Worm (Caenorhabditis elegans): ENCODE data around the gene npr-35.

DNA sequence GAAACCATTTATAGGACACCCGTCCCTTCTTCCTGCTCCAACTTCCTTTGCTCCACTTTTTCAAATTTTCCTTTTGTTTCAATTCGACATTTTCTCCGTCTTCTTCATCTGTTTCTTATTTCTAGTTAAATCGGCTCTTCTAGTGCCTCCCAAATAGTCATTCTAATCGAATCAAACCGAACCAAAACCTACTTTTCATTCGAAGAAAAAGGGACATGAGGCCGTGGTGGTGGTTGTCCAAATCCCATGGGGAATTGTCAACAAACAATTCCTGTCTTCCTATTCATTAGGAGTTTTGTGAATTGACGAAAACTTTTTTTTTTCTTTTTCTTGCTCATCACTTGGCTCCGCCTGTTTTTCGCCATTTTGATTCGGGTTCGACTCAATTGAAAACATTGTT lies 7.0 kb upstream of the npr-35 start:
- no peak for TF ChIP-seq odd-2 (tag; optimal IDR thresholded peaks at IDR 0.05)
- TF ChIP-seq ets-4 (tag; optimal IDR thresholded peaks at IDR 0.05), result no peak
- no peak for TF ChIP-seq ceh-19 (GFP tag; optimal IDR thresholded peaks at IDR 0.05)
- TF ChIP-seq che-1 (tag; optimal IDR thresholded peaks at IDR 0.05), result no peak
- no peak for TF ChIP-seq pqm-1 (tag; optimal IDR thresholded peaks at IDR 0.05)
- TF ChIP-seq C08G9.2 (tag; optimal IDR thresholded peaks at IDR 0.05), result no peak
- TF ChIP-seq rnt-1 (tag; optimal IDR thresholded peaks at IDR 0.05), result no peak
- no peak for TF ChIP-seq sox-2 (GFP tag; IDR thresholded peaks at IDR 0.05)
- no peak for TF ChIP-seq pha-4 (tag; optimal IDR thresholded peaks at IDR 0.05)
- TF ChIP-seq ama-1 (optimal IDR thresholded peaks at IDR 0.05), result no peak
- no peak for TF ChIP-seq sox-4 (tag; optimal IDR thresholded peaks at IDR 0.05)
- TF ChIP-seq nhr-11 (tag; optimal IDR thresholded peaks at IDR 0.05), result no peak
